Worm (Caenorhabditis elegans): ENCODE data around the gene C27D6.12.

- TF ChIP-seq unc-39 (tag; optimal IDR thresholded peaks at IDR 0.05) (no peak), mep-1 (tag; optimal IDR thresholded peaks at IDR 0.05) (no peak), nhr-76 (tag; optimal IDR thresholded peaks at IDR 0.05) (no peak), nhr-237 (tag; optimal IDR thresholded peaks at IDR 0.05) (no peak), blmp-1 (tag; optimal IDR thresholded peaks at IDR 0.05) (no peak), lsy-2 (tag; optimal IDR thresholded peaks at IDR 0.05) (no peak), snpc-4 (tag; optimal IDR thresholded peaks at IDR 0.05) (no peak)
Measured at ce11 chrII:5209122-5209521, 31.3 kb upstream of the C27D6.12 start.
